Worm (Caenorhabditis elegans): ENCODE results near the gene zfp-1.

DNA sequence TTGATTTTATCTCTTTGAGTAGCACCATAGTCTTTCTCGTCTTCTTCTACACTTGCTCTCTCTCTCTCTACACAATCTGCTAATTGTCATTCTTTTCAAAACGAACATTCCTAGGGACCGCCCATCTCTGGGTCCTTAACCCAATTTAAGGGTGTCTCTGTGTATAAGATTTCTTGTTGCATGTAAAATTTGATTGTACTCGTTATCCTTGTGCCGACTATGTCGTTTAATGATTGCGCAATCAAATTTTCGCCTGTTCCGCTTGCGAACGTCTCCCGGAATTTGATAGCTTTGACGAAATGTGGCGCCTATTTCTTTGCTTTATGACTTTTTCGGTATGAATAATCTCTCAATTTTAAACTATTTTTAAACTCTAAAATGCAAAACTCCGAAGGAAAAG, 19.8 kb downstream of the zfp-1 start:
- TF ChIP-seq nhr-12 (tag; optimal IDR thresholded peaks at IDR 0.05) (no peak), zip-8 (tag; optimal IDR thresholded peaks at IDR 0.05) (peak; percentile 76), ces-1 (GFP tag; optimal IDR thresholded peaks at IDR 0.05) (peak; percentile 98), mep-1 (tag; optimal IDR thresholded peaks at IDR 0.05) (no peak), nhr-76 (tag; optimal IDR thresholded peaks at IDR 0.05) (no peak), elt-1 (tag; optimal IDR thresholded peaks at IDR 0.05; ENCODE audit: borderline replicate concordance, insufficient read depth) (no peak), nhr-237 (tag; optimal IDR thresholded peaks at IDR 0.05) (no peak), ztf-11 (tag; optimal IDR thresholded peaks at IDR 0.05) (no peak), sem-2 (GFP tag; optimal IDR thresholded peaks at IDR 0.05) (no peak), snpc-4 (tag; optimal IDR thresholded peaks at IDR 0.05) (no peak)
